Fruit fly (Drosophila melanogaster): ENCODE measurements around the gene Ip259.

Ip259 gene

dm6 chr2L:10396877-10397587, 11.1 kb upstream of the Ip259 start (continued):
- TF ChIP-seq CG8924 (tag; optimal IDR thresholded peaks at IDR 0.05) (peak; percentile 12), CG17186 (GFP tag; optimal IDR thresholded peaks at IDR 0.05) (no peak), CG14014 (GFP tag; IDR thresholded peaks at IDR 0.05) (peak; percentile 27; the same call in 1 of the 2 replicates), unc-4 (GFP tag; IDR thresholded peaks at IDR 0.05; ENCODE audit: partially characterized antibody) (0 out of 2 replicates have a peak, but pooled peaks have one; percentile 6), NK7.1 (GFP tag; optimal IDR thresholded peaks at IDR 0.05) (no peak), Fer1 (GFP tag; optimal IDR thresholded peaks at IDR 0.05) (peak; percentile 49), esg (GFP tag; conservative IDR thresholded peaks at IDR 0.05) (no peak), nom (GFP tag; optimal IDR thresholded peaks at IDR 0.05) (peak; percentile 36), CG8290 (GFP tag; optimal IDR thresholded peaks at IDR 0.05) (no peak), CG8290 (tag; optimal IDR thresholded peaks at IDR 0.05) (no peak), cg (GFP tag; optimal IDR thresholded peaks at IDR 0.05) (peak; percentile 84), CG13296 (GFP tag; optimal IDR thresholded peaks at IDR 0.05) (peak; percentile 60), YL-1 (GFP tag; optimal IDR thresholded peaks at IDR 0.05) (peak; percentile 17), tna (GFP tag; IDR thresholded peaks at IDR 0.05; ENCODE audit: partially characterized antibody) (0 out of 2 replicates have a peak, but pooled peaks have one; percentile 17), tll (GFP tag; optimal IDR thresholded peaks at IDR 0.05) (peak in 1 of 2 experiments; percentile 30), CrebB (tag; optimal IDR thresholded peaks at IDR 0.05) (no peak), mirr (GFP tag; optimal IDR thresholded peaks at IDR 0.05) (peak; percentile 13), CG34376 (GFP tag; optimal IDR thresholded peaks at IDR 0.05) (peak; percentile 60), Asciz (GFP tag; optimal IDR thresholded peaks at IDR 0.05) (peak; percentile 24), CG6654 (GFP tag; optimal IDR thresholded peaks at IDR 0.05) (no peak), H15 (GFP tag; IDR thresholded peaks at IDR 0.05) (no peak), CG6765 (GFP tag; optimal IDR thresholded peaks at IDR 0.05) (no peak), lola (GFP tag; optimal IDR thresholded peaks at IDR 0.05) (peak in 1 of 3 experiments; percentile 2), eve (GFP tag; optimal IDR thresholded peaks at IDR 0.05) (peak in 1 of 2 experiments; percentile 91), CG12299 (tag; optimal IDR thresholded peaks at IDR 0.05) (peak; percentile 23)

dm6 chr2L:10403803-10404315, 4.3 kb upstream of the Ip259 start:
- TF ChIP-seq HHEX (GFP tag; optimal IDR thresholded peaks at IDR 0.05) (no peak), insv (GFP tag; optimal IDR thresholded peaks at IDR 0.05) (no peak), CG14441 (GFP tag; IDR thresholded peaks at IDR 0.05) (no peak), esg (GFP tag; conservative IDR thresholded peaks at IDR 0.05) (no peak), ems (GFP tag; optimal IDR thresholded peaks at IDR 0.05) (no peak), wor (GFP tag; IDR thresholded peaks at IDR 0.05) (no peak), crol (GFP tag; IDR thresholded peaks at IDR 0.05) (no peak), CG11247 (GFP tag; IDR thresholded peaks at IDR 0.05) (no peak), bsh (GFP tag; optimal IDR thresholded peaks at IDR 0.05) (no peak), CoRest (tag; optimal IDR thresholded peaks at IDR 0.05) (no peak), HmgZ (tag; optimal IDR thresholded peaks at IDR 0.05) (peak; percentile 3), CG4328 (GFP tag; optimal IDR thresholded peaks at IDR 0.05) (no peak), her (GFP tag; optimal IDR thresholded peaks at IDR 0.05) (no peak), inv (GFP tag; IDR thresholded peaks at IDR 0.05; ENCODE audit: partially characterized antibody) (0 out of 2 replicates have a peak, but pooled peaks have one; percentile 22), Dll (GFP tag; IDR thresholded peaks at IDR 0.05; ENCODE audit: partially characterized antibody) (peak; percentile 63), CG15479 (GFP tag; optimal IDR thresholded peaks at IDR 0.05) (no peak), CG6813 (GFP tag; optimal IDR thresholded peaks at IDR 0.05) (no peak), al (GFP tag; IDR thresholded peaks at IDR 0.05) (no peak), Ptx1 (GFP tag; IDR thresholded peaks at IDR 0.05) (no peak), CG7928 (GFP tag; optimal IDR thresholded peaks at IDR 0.05) (no peak), slbo (GFP tag; IDR thresholded peaks at IDR 0.05) (no peak), Hand (GFP tag; optimal IDR thresholded peaks at IDR 0.05) (no peak), CG2120 (GFP tag; optimal IDR thresholded peaks at IDR 0.05) (no peak), stwl (tag; optimal IDR thresholded peaks at IDR 0.05) (peak; percentile 10)
